Fruit fly (Drosophila melanogaster): ENCODE results near the gene yl.

The yl gene

dm6 chrX:14193013-14193412, at the start of gene yl:
Gene yl (plus strand): TSS chrX:14193214.
- TF ChIP-seq Dll (optimal IDR thresholded peaks at IDR 0.05) (no peak), psq (optimal IDR thresholded peaks at IDR 0.05) (no peak), usp (GFP tag; optimal IDR thresholded peaks at IDR 0.05) (no peak), EcR (GFP tag; optimal IDR thresholded peaks at IDR 0.05) (no peak), CG8478 (optimal IDR thresholded peaks at IDR 0.05) (no peak), pan (optimal IDR thresholded peaks at IDR 0.05) (no peak)

dm6 chrX:14148171-14148570, 44.8 kb upstream of the yl start:
- TF ChIP-seq Dll (optimal IDR thresholded peaks at IDR 0.05) (no peak), EcR (GFP tag; optimal IDR thresholded peaks at IDR 0.05) (no peak), usp (GFP tag; optimal IDR thresholded peaks at IDR 0.05) (no peak), psq (optimal IDR thresholded peaks at IDR 0.05) (no peak), pan (optimal IDR thresholded peaks at IDR 0.05) (no peak), CG8478 (optimal IDR thresholded peaks at IDR 0.05) (no peak)

DNA sequence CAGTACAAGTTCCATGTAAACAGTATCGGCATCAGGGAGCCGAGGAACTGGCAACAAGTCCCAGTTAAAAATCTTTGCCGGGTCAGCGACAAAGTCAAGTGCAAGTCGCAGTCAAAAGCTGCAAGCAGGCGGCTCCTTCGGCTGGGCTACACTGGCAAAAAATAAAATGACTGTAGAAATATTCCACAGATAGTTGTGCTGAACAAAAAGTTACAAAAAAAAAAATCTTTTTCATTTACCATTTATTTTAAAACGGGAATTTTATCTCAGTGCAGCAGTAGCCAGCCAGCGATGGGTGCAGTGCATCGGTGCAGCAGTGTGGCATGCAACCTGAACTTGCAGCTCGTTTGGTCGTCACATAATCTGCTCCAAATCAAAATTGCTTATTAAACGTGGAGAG, 43.7 kb upstream of the yl start:
- TF ChIP-seq psq (optimal IDR thresholded peaks at IDR 0.05) (no peak), EcR (GFP tag; optimal IDR thresholded peaks at IDR 0.05) (no peak), usp (GFP tag; optimal IDR thresholded peaks at IDR 0.05) (no peak)

DNA sequence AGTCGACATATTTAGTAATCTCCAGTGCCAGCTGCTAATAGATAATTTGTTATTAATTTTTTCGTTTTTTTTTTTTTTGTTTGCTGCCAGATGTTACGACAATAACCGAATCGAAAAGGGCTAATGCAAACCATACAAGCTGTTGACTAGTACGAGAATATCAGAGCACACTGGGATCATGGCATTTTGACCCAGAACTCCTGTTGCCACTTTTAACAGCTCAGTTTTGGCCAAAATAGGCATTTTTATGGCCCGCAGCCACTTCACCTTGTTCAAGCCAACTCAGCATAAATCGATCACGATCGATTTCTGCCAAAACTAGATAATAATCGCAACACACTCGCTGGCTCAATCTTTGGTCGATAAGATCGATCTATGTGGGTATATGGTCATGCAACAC, 41.1 kb upstream of the yl start, which contains the start of gene CG12479:
CG12479 (minus strand) TSS at position 101 of the 400 bp plus-strand sequence.
- TF ChIP-seq psq (optimal IDR thresholded peaks at IDR 0.05): no peak

dm6 chrX:14153689-14154088, 39.3 kb upstream of the yl start:
- TF ChIP-seq pan (optimal IDR thresholded peaks at IDR 0.05): no peak
- no peak for TF ChIP-seq Dll (optimal IDR thresholded peaks at IDR 0.05)
- no peak for TF ChIP-seq psq (optimal IDR thresholded peaks at IDR 0.05)
- no peak for TF ChIP-seq usp (GFP tag; optimal IDR thresholded peaks at IDR 0.05)
- no peak for TF ChIP-seq CG8478 (optimal IDR thresholded peaks at IDR 0.05)
- TF ChIP-seq EcR (GFP tag; optimal IDR thresholded peaks at IDR 0.05): no peak

dm6 chrX:14169068-14169642, 23.9 kb upstream of the yl start, which contains the start of gene CG12480:
Gene CG12480 (plus strand): TSS chrX:14169592.
- TF ChIP-seq usp (GFP tag; optimal IDR thresholded peaks at IDR 0.05): no peak
- no peak for TF ChIP-seq Dll (optimal IDR thresholded peaks at IDR 0.05)
- TF ChIP-seq CG8478 (optimal IDR thresholded peaks at IDR 0.05): no peak
- TF ChIP-seq EcR (GFP tag; optimal IDR thresholded peaks at IDR 0.05): no peak
- no peak for TF ChIP-seq pan (optimal IDR thresholded peaks at IDR 0.05)
- TF ChIP-seq psq (optimal IDR thresholded peaks at IDR 0.05): no peak

DNA sequence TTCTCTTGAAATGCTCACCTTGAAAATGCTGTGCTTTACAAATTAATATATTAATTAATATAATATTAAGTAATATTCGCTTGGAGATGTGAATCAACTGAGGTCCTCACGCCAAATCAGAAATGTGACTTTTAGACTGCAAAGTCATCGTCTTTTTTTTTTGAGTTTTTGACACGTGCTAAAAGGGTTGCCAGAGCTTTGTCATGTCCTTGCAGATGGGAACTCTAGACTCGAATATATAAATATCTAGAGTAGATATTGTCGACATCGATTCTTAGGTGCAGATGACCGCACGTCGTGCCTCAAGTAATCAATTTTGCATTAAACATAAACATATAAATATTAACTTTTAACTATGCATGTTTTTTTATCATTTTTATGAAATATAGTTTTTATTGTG, 20.5 kb upstream of the yl start, which contains the start of gene betaNACtes1:
betaNACtes1 (minus strand) TSS at position 101 of the 400 bp plus-strand sequence.
- no peak for TF ChIP-seq pan (optimal IDR thresholded peaks at IDR 0.05)

- TF ChIP-seq pan (optimal IDR thresholded peaks at IDR 0.05): no peak
- no peak for TF ChIP-seq CG8478 (optimal IDR thresholded peaks at IDR 0.05)
- no peak for TF ChIP-seq EcR (GFP tag; optimal IDR thresholded peaks at IDR 0.05)
- TF ChIP-seq psq (optimal IDR thresholded peaks at IDR 0.05): no peak
- no peak for TF ChIP-seq usp (GFP tag; optimal IDR thresholded peaks at IDR 0.05)
- TF ChIP-seq Dll (optimal IDR thresholded peaks at IDR 0.05): no peak
Observed at dm6 chrX:14173654-14174053, 19.4 kb upstream of the yl start.

DNA sequence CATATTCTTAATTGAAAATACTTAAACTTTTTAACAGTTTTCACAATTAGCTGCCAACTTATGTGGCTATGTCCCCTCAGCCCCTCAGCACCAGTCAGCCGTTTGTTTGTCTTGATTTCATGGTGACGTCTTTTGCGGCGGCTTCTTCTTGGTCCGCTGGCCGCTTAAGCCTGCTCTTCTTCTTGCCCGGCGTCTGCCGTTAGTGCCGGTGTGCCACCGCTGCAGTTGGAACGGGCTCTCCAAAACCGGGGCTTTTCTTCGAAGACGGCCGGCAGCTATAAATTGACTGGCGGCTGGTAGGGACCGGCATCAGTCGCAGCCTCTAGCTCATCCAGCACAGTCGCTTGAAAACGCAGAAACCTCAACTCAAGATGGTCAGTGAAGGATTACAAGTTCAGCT, 18.6 kb upstream of the yl start, which contains the start of gene CG1368:
CG1368 (plus strand) TSS at position 301 of the 400 bp plus-strand sequence.
- TF ChIP-seq usp (GFP tag; optimal IDR thresholded peaks at IDR 0.05) (no peak), pan (optimal IDR thresholded peaks at IDR 0.05) (no peak), psq (optimal IDR thresholded peaks at IDR 0.05) (no peak), EcR (GFP tag; optimal IDR thresholded peaks at IDR 0.05) (no peak), CG8478 (optimal IDR thresholded peaks at IDR 0.05) (no peak), Dll (optimal IDR thresholded peaks at IDR 0.05) (no peak)

DNA sequence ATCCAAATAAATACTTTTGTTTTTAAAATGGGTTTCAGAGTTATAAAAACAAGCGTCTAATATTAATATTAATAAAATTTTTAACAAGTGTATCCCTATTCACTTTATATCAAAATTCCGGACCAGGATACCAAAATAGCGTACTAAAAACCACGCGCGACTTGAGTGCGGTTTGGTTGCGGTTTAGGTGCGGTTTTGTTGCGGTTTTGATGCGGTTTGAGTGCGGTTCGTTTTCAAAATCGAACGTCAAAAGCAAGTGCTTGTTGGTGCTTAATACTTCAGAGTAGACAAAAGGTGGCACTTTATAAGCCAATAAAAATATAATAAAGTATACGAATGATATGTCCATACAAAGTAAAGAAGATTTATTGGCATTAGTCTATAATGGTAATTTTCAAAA, 17.4 kb upstream of the yl start:
- TF ChIP-seq CG8478 (optimal IDR thresholded peaks at IDR 0.05) (no peak), usp (GFP tag; optimal IDR thresholded peaks at IDR 0.05) (no peak), Dll (optimal IDR thresholded peaks at IDR 0.05) (no peak), psq (optimal IDR thresholded peaks at IDR 0.05) (no peak), EcR (GFP tag; optimal IDR thresholded peaks at IDR 0.05) (no peak), pan (optimal IDR thresholded peaks at IDR 0.05) (no peak)

DNA sequence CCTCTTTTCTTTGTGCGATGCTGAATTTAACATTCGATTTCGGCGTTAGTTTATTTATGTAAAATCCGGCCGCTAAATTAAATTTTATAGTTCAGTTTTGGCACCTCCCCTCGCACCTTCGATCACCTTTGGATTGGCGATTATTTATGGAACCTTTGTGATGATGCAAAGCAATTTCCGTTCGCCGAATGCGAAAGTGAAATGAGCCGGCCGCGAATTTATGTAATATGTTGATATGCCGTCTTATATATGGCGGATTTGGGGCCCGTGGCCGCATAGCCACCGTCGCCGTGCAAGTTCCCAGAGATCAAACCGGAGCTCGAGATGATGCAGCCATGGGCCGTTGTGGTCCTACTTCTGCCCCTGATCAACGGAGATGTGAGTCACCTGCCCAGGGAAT, 16.4 kb upstream of the yl start, which contains the start of gene CG11581:
CG11581 (plus strand) TSS at position 301 of the 400 bp plus-strand sequence.
- TF ChIP-seq psq (optimal IDR thresholded peaks at IDR 0.05) (no peak), Dll (optimal IDR thresholded peaks at IDR 0.05) (no peak), EcR (GFP tag; optimal IDR thresholded peaks at IDR 0.05) (no peak), CG8478 (optimal IDR thresholded peaks at IDR 0.05) (no peak), usp (GFP tag; optimal IDR thresholded peaks at IDR 0.05) (no peak), pan (optimal IDR thresholded peaks at IDR 0.05) (no peak)

DNA sequence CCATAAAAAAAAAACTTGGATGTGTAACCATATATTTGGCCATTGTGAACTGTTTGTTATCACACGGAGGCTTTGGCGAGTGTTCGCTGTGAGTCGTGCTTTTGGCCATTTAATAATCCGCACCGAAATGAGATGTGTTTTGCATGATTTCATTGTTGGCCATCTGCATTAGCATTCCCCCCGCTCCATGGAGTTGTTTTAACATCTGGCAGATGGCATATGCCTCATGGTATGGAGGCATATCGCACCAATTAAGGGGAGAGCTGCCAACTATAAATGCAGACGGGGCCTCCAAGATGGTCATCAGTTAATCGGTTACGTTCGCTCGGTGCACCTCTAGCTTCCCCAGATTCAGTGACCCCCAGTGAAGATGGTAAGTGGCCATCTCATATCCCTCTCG, 12.3 kb upstream of the yl start, which contains the start of gene CG11584:
CG11584 (plus strand) TSS at position 301 of the 400 bp plus-strand sequence.
- no peak for TF ChIP-seq CG8478 (optimal IDR thresholded peaks at IDR 0.05)
- no peak for TF ChIP-seq usp (GFP tag; optimal IDR thresholded peaks at IDR 0.05)
- TF ChIP-seq Dll (optimal IDR thresholded peaks at IDR 0.05): no peak
- no peak for TF ChIP-seq EcR (GFP tag; optimal IDR thresholded peaks at IDR 0.05)
- TF ChIP-seq psq (optimal IDR thresholded peaks at IDR 0.05): no peak
- TF ChIP-seq pan (optimal IDR thresholded peaks at IDR 0.05): no peak

dm6 chrX:14184062-14184611, 8.9 kb upstream of the yl start, which contains the start of gene CG32603:
Gene CG32603 (plus strand): TSS chrX:14184561.
- no peak for TF ChIP-seq usp (GFP tag; optimal IDR thresholded peaks at IDR 0.05)
- no peak for TF ChIP-seq pan (optimal IDR thresholded peaks at IDR 0.05)
- no peak for TF ChIP-seq CG8478 (optimal IDR thresholded peaks at IDR 0.05)
- no peak for TF ChIP-seq Dll (optimal IDR thresholded peaks at IDR 0.05)
- no peak for TF ChIP-seq EcR (GFP tag; optimal IDR thresholded peaks at IDR 0.05)
- no peak for TF ChIP-seq psq (optimal IDR thresholded peaks at IDR 0.05)
